Fruit fly (Drosophila melanogaster): ENCODE data around the gene CG8997.

The CG8997 gene

DNA sequence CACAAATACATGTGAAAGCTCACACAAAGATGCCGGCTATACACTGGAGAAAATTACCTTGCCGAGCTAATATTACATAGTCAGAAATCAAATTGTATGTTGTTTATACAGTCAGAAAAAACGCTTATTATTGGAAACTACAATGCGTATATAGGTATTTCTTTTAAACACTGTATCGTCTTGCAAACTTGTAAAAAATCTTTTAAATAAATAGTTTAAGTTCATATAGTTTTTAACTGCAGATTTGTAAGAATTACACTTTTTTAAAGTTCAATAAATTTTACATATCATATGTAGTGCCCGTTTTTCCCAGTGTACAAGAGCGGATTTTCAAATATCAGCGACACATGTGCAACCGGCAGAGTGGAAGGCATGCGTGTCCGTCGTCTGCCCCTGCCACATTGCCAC lies 5.4 kb downstream of the CG8997 start (continued):
- TF ChIP-seq CG11085 (GFP tag; IDR thresholded peaks at IDR 0.05): peak; percentile 48; the same call in 1 of the 2 replicates
- TF ChIP-seq ham (GFP tag; IDR thresholded peaks at IDR 0.05): no peak
- TF ChIP-seq CG12744 (GFP tag; optimal IDR thresholded peaks at IDR 0.05): peak; percentile 66
- peak; percentile 84 for TF ChIP-seq CG10366 (GFP tag; IDR thresholded peaks at IDR 0.05)
- TF ChIP-seq btn (GFP tag; optimal IDR thresholded peaks at IDR 0.05): peak; percentile 67
- 0 out of 2 replicates have a peak, but pooled peaks have one; percentile 26 for TF ChIP-seq toy (GFP tag; IDR thresholded peaks at IDR 0.05)
- TF ChIP-seq Tbp (GFP tag; optimal IDR thresholded peaks at IDR 0.05): no peak
- no peak for TF ChIP-seq B-H2 (GFP tag; optimal IDR thresholded peaks at IDR 0.05)
- peak; percentile 60 for TF ChIP-seq CG8359 (GFP tag; optimal IDR thresholded peaks at IDR 0.05; ENCODE audit: borderline replicate concordance)
- TF ChIP-seq H2.0 (GFP tag; IDR thresholded peaks at IDR 0.05): peak; percentile 74
- TF ChIP-seq CG3163 (GFP tag; optimal IDR thresholded peaks at IDR 0.05): peak; percentile 37
- no peak for TF ChIP-seq CG11560 (tag; IDR thresholded peaks at IDR 0.05)
- peak; percentile 67; the same call in 2 of the 3 replicates for TF ChIP-seq otp (GFP tag; IDR thresholded peaks at IDR 0.05)
- TF ChIP-seq CG32772 (GFP tag; IDR thresholded peaks at IDR 0.05): peak; percentile 59
- TF ChIP-seq sim (GFP tag; IDR thresholded peaks at IDR 0.05): no peak
- peak; percentile 86 for TF ChIP-seq CG18262 (tag; optimal IDR thresholded peaks at IDR 0.05)
- peak; percentile 86 for TF ChIP-seq gsb-n (tag; optimal IDR thresholded peaks at IDR 0.05)
- TF ChIP-seq Usf (GFP tag; optimal IDR thresholded peaks at IDR 0.05): peak; percentile 55
- peak; percentile 65; the same call in 1 of the 2 replicates for TF ChIP-seq Oaz (GFP tag; IDR thresholded peaks at IDR 0.05)
- TF ChIP-seq Taf1 (GFP tag; IDR thresholded peaks at IDR 0.05): 0 out of 2 replicates have a peak, but pooled peaks have one; percentile 44
- TF ChIP-seq Sry-β (GFP tag; optimal IDR thresholded peaks at IDR 0.05): no peak
- TF ChIP-seq CG11695 (GFP tag; IDR thresholded peaks at IDR 0.05): peak; percentile 91
- TF ChIP-seq exex (tag; optimal IDR thresholded peaks at IDR 0.05): no peak
- TF ChIP-seq BEAF-32 (GFP tag; optimal IDR thresholded peaks at IDR 0.05): no peak
- TF ChIP-seq Adf1 (GFP tag; IDR thresholded peaks at IDR 0.05): peak; percentile 42
- TF ChIP-seq fd96Cb (tag; optimal IDR thresholded peaks at IDR 0.05): peak; percentile 83
- no peak for TF ChIP-seq HLHmδ (GFP tag; optimal IDR thresholded peaks at IDR 0.05)
- TF ChIP-seq Dip2 (GFP tag; IDR thresholded peaks at IDR 0.05): 0 out of 2 replicates have a peak, but pooled peaks have one; percentile 24
- peak; percentile 49 for TF ChIP-seq nom (GFP tag; optimal IDR thresholded peaks at IDR 0.05)
- TF ChIP-seq Oli (tag; optimal IDR thresholded peaks at IDR 0.05): peak; percentile 88
- TF ChIP-seq Bdp1 (GFP tag; optimal IDR thresholded peaks at IDR 0.05): peak; percentile 49
- peak; percentile 89 for TF ChIP-seq dmrt99B (tag; optimal IDR thresholded peaks at IDR 0.05)
- TF ChIP-seq ewg (GFP tag; optimal IDR thresholded peaks at IDR 0.05): peak; percentile 80
- TF ChIP-seq CG3847 (GFP tag; IDR thresholded peaks at IDR 0.05): peak; percentile 70
- TF ChIP-seq CG10654 (GFP tag; optimal IDR thresholded peaks at IDR 0.05): peak; percentile 68
- TF ChIP-seq Med (GFP tag): peak; percentile 95
- no peak for TF ChIP-seq CrebB (tag; optimal IDR thresholded peaks at IDR 0.05)
- TF ChIP-seq Hmx (GFP tag; optimal IDR thresholded peaks at IDR 0.05): peak; percentile 66
- peak; percentile 72 for TF ChIP-seq Six4 (GFP tag; optimal IDR thresholded peaks at IDR 0.05)
- TF ChIP-seq Hand (GFP tag; optimal IDR thresholded peaks at IDR 0.05): peak; percentile 45
- peak; percentile 84 for TF ChIP-seq CG12155 (GFP tag; optimal IDR thresholded peaks at IDR 0.05)
- no peak for TF ChIP-seq dati (GFP tag; IDR thresholded peaks at IDR 0.05)
- TF ChIP-seq CG12659 (GFP tag; optimal IDR thresholded peaks at IDR 0.05): peak; percentile 88
- TF ChIP-seq CG13624 (GFP tag; optimal IDR thresholded peaks at IDR 0.05): peak; percentile 75
- TF ChIP-seq CG13424 (tag; optimal IDR thresholded peaks at IDR 0.05): peak; percentile 83
- peak; percentile 90 for TF ChIP-seq Xbp1 (GFP tag; optimal IDR thresholded peaks at IDR 0.05)
- TF ChIP-seq nau (GFP tag; optimal IDR thresholded peaks at IDR 0.05): peak; percentile 77
- peak; percentile 72 for TF ChIP-seq CG31388 (GFP tag; optimal IDR thresholded peaks at IDR 0.05)
- TF ChIP-seq zf30C (GFP tag; optimal IDR thresholded peaks at IDR 0.05): peak; percentile 18
- peak; percentile 81 for TF ChIP-seq CG17359 (tag; optimal IDR thresholded peaks at IDR 0.05)
- TF ChIP-seq ssp (GFP tag; IDR thresholded peaks at IDR 0.05): peak; percentile 42; the same call in 1 of the 2 replicates
